Worm (Caenorhabditis elegans): ENCODE results near the gene srx-104.

ce11 chrII:3663796-3664195, 35.7 kb downstream of the srx-104 start, which contains the start of gene F19B10.6:
- TF ChIP-seq elt-3 (tag; optimal IDR thresholded peaks at IDR 0.05) (no peak), dpl-1 (GFP tag; optimal IDR thresholded peaks at IDR 0.05) (no peak), lin-14 (GFP tag; optimal IDR thresholded peaks at IDR 0.05) (no peak), alr-1 (tag; optimal IDR thresholded peaks at IDR 0.05; ENCODE audit: borderline replicate concordance) (no peak), rnt-1 (tag; optimal IDR thresholded peaks at IDR 0.05) (no peak), ztf-4 (tag; optimal IDR thresholded peaks at IDR 0.05) (no peak), unc-62 (GFP tag; optimal IDR thresholded peaks at IDR 0.05) (no peak), ceh-8 (GFP tag; optimal IDR thresholded peaks at IDR 0.05) (no peak), mdl-1 (tag; optimal IDR thresholded peaks at IDR 0.05) (no peak), ceh-82 (tag; optimal IDR thresholded peaks at IDR 0.05) (no peak), unc-86 (tag; optimal IDR thresholded peaks at IDR 0.05) (no peak), efl-3 (GFP tag; optimal IDR thresholded peaks at IDR 0.05) (no peak), ces-1 (GFP tag; optimal IDR thresholded peaks at IDR 0.05) (no peak), swsn-7 (tag; optimal IDR thresholded peaks at IDR 0.05) (no peak)
